Fruit fly (Drosophila melanogaster): Measurements from ENCODE around the gene mtd.
A peak's percentile ranks its signal among the peaks of the same experiment; 100 is the strongest.

The mtd gene

dm6 chr3R:5281094-5281493 lies 69.1 kb downstream of the mtd start (continued):
- TF ChIP-seq CG11247 (GFP tag; IDR thresholded peaks at IDR 0.05) (no peak), CoRest (tag; optimal IDR thresholded peaks at IDR 0.05) (no peak), CG7556 (GFP tag; optimal IDR thresholded peaks at IDR 0.05) (no peak), fd3F (GFP tag; optimal IDR thresholded peaks at IDR 0.05) (no peak), CG3163 (GFP tag; optimal IDR thresholded peaks at IDR 0.05) (peak; percentile 41), sens-2 (GFP tag; IDR thresholded peaks at IDR 0.05) (no peak), CG11093 (GFP tag; IDR thresholded peaks at IDR 0.05) (0 out of 3 replicates have a peak, but pooled peaks have one; percentile 15), Hr3 (GFP tag; optimal IDR thresholded peaks at IDR 0.05) (no peak), chinmo (GFP tag; IDR thresholded peaks at IDR 0.05; ENCODE audit: partially characterized antibody) (0 out of 4 replicates have a peak, but pooled peaks have one; percentile 39), CHES-1-like (GFP tag; optimal IDR thresholded peaks at IDR 0.05) (no peak), dan (GFP tag; IDR thresholded peaks at IDR 0.05) (no peak), Poxn (GFP tag; IDR thresholded peaks at IDR 0.05) (no peak), CG4328 (GFP tag; optimal IDR thresholded peaks at IDR 0.05) (no peak), Ets97D (GFP tag; optimal IDR thresholded peaks at IDR 0.05) (no peak), Xrp1 (GFP tag; IDR thresholded peaks at IDR 0.05) (peak; percentile 29; the same call in 1 of the 2 replicates), CG14667 (GFP tag; IDR thresholded peaks at IDR 0.05) (no peak), Hr51 (GFP tag; optimal IDR thresholded peaks at IDR 0.05) (no peak), CG10321 (GFP tag; IDR thresholded peaks at IDR 0.05) (no peak), ind (GFP tag; optimal IDR thresholded peaks at IDR 0.05) (no peak), CG2889 (GFP tag; IDR thresholded peaks at IDR 0.05) (no peak), rib (GFP tag; IDR thresholded peaks at IDR 0.05) (no peak), CG15073 (GFP tag; optimal IDR thresholded peaks at IDR 0.05) (no peak), tna (GFP tag; IDR thresholded peaks at IDR 0.05; ENCODE audit: partially characterized antibody) (no peak), CG13894 (tag; optimal IDR thresholded peaks at IDR 0.05) (peak; percentile 40), tx (GFP tag; optimal IDR thresholded peaks at IDR 0.05) (no peak), CG33557 (GFP tag; optimal IDR thresholded peaks at IDR 0.05) (no peak), crol (GFP tag; IDR thresholded peaks at IDR 0.05) (peak; percentile 45; the same call in 1 of the 2 replicates), Optix (GFP tag; IDR thresholded peaks at IDR 0.05) (no peak; the same call in 2 of the 3 replicates), Drgx (GFP tag; IDR thresholded peaks at IDR 0.05) (peak; percentile 39; the same call in 1 of the 2 replicates), ac (GFP tag; optimal IDR thresholded peaks at IDR 0.05) (no peak), H2.0 (GFP tag; IDR thresholded peaks at IDR 0.05) (no peak), CG34224 (GFP tag; IDR thresholded peaks at IDR 0.05; ENCODE audit: partially characterized antibody) (0 out of 3 replicates have a peak, but pooled peaks have one; percentile 20), cg (GFP tag; optimal IDR thresholded peaks at IDR 0.05) (no peak), Taf1 (GFP tag; IDR thresholded peaks at IDR 0.05) (no peak), CrebB (tag; optimal IDR thresholded peaks at IDR 0.05) (no peak), nom (GFP tag; optimal IDR thresholded peaks at IDR 0.05) (peak; percentile 37), CG30403 (GFP tag; optimal IDR thresholded peaks at IDR 0.05) (no peak), CG8924 (tag; optimal IDR thresholded peaks at IDR 0.05) (no peak), Oli (tag; optimal IDR thresholded peaks at IDR 0.05) (no peak), Atf-2 (GFP tag; optimal IDR thresholded peaks at IDR 0.05) (no peak), zfh2 (GFP tag; optimal IDR thresholded peaks at IDR 0.05) (peak; percentile 11), CG18011 (GFP tag; optimal IDR thresholded peaks at IDR 0.05) (no peak), lab (GFP tag; optimal IDR thresholded peaks at IDR 0.05) (no peak), Mes4 (GFP tag; optimal IDR thresholded peaks at IDR 0.05) (no peak), bigmax (GFP tag; optimal IDR thresholded peaks at IDR 0.05) (no peak), Lim3 (GFP tag; IDR thresholded peaks at IDR 0.05) (no peak), TFAM (GFP tag; optimal IDR thresholded peaks at IDR 0.05) (no peak), Ssrp (tag; optimal IDR thresholded peaks at IDR 0.05) (no peak), Ada2b (GFP tag; IDR thresholded peaks at IDR 0.05) (no peak), CG4617 (GFP tag; optimal IDR thresholded peaks at IDR 0.05; ENCODE audit: borderline replicate concordance) (no peak), CG1233 (GFP tag; optimal IDR thresholded peaks at IDR 0.05) (no peak)

All from whole organism, embryonic.